Worm (Caenorhabditis elegans) whole organism, L3 larva: ENCODE results near the gene fask-1.

Experiments
- R02D3.7 ChIP-seq: fragments of 150-350 bp; optimal IDR thresholded peaks from 2 replicates; lab custom pipeline; 2014; ENCODE audit warnings: missing biosample characterization, missing genetic modification characterization
- aly-2 ChIP-seq: fragments of 150-350 bp; optimal IDR thresholded peaks from 2 replicates; lab custom pipeline; 2014; ENCODE audit warnings: missing biosample characterization, missing genetic modification characterization
- ama-1 ChIP-seq: fragments of 150-350 bp; optimal IDR thresholded peaks from 2 replicates; lab custom pipeline; 2018
- ceh-16 ChIP-seq: sonication (generic microtip); optimal IDR thresholded peaks from 2 replicates; lab custom pipeline; 2017; ENCODE audit warnings: missing biosample characterization, missing genetic modification characterization
- ceh-82 ChIP-seq: fragments of 150-350 bp; optimal IDR thresholded peaks from 2 replicates; lab custom pipeline; 2014; ENCODE audit warnings: missing biosample characterization, missing genetic modification characterization
- ceh-9 ChIP-seq: sonication (generic microtip); optimal IDR thresholded peaks from 2 replicates; lab custom pipeline; 2018; ENCODE audit warnings: missing biosample characterization, missing genetic modification characterization
- daf-12 ChIP-seq: fragments of 150-350 bp; optimal IDR thresholded peaks from 2 replicates; lab custom pipeline; 2014; ENCODE audit warnings: missing biosample characterization, missing genetic modification reagents, missing genetic modification characterization
- egl-27 ChIP-seq: sonication (generic microtip); optimal IDR thresholded peaks from 4 replicates; lab custom pipeline; 2017; ENCODE audit warnings: missing biosample characterization, missing genetic modification reagents, missing genetic modification characterization
- elt-3 ChIP-seq, 3 experiments: fragments of 150-350 bp in 1 of 3; sonication (generic microtip) in 2 of 3; optimal IDR thresholded peaks; 2 replicates in 2 of 3; 4 replicates in 1 of 3; lab custom pipeline; 2014 to 2017; ENCODE audit warnings: missing biosample characterization in 3 of 3, missing genetic modification characterization in 3 of 3
- eor-1 ChIP-seq, 2 experiments: fragments of 150-350 bp; optimal IDR thresholded peaks; 2 replicates each; lab custom pipeline; 2014 to 2018; ENCODE audit warnings: missing biosample characterization in 2 of 2, missing genetic modification characterization in 2 of 2
- fkh-10 ChIP-seq: sonication (generic microtip); optimal IDR thresholded peaks from 2 replicates; lab custom pipeline; 2017; ENCODE audit warnings: missing biosample characterization, missing genetic modification reagents, missing genetic modification characterization
- fos-1 ChIP-seq: fragments of 150-350 bp; optimal IDR thresholded peaks from 2 replicates; lab custom pipeline; 2014; ENCODE audit warnings: missing biosample characterization, missing genetic modification characterization
- hmg-11 ChIP-seq: sonication (generic microtip); optimal IDR thresholded peaks from 2 replicates; lab custom pipeline; 2016; ENCODE audit warnings: missing genetic modification characterization, missing compliant biosample characterization
- jun-1 ChIP-seq: fragments of 150-350 bp; optimal IDR thresholded peaks from 2 replicates; lab custom pipeline; 2014; ENCODE audit warnings: missing biosample characterization, missing genetic modification reagents, missing genetic modification characterization
- lin-15B ChIP-seq: fragments of 150-350 bp; optimal IDR thresholded peaks from 2 replicates; lab custom pipeline; 2014; ENCODE audit warnings: missing biosample characterization, missing genetic modification characterization
- lin-39 ChIP-seq: fragments of 150-350 bp; optimal IDR thresholded peaks from 2 replicates; lab custom pipeline; 2018; ENCODE audit warnings: missing biosample characterization, missing genetic modification reagents, missing genetic modification characterization
- lsy-12 ChIP-seq: sonication (generic microtip); optimal IDR thresholded peaks from 2 replicates; lab custom pipeline; 2016; ENCODE audit warnings: mild to moderate bottlenecking, missing genetic modification characterization, missing compliant biosample characterization
- mdl-1 ChIP-seq: fragments of 150-350 bp; optimal IDR thresholded peaks from 2 replicates; lab custom pipeline; 2014; ENCODE audit warnings: missing biosample characterization, missing genetic modification characterization
- nfya-1 ChIP-seq: sonication (generic microtip); optimal IDR thresholded peaks from 2 replicates; lab custom pipeline; 2017; ENCODE audit warnings: missing genetic modification characterization, mild to moderate bottlenecking, missing compliant biosample characterization, antibody characterized with exemption, moderate library complexity; ENCODE audit not compliant: insufficient read depth
- nhr-11 ChIP-seq: fragments of 150-350 bp; optimal IDR thresholded peaks from 2 replicates; lab custom pipeline; 2014; ENCODE audit warnings: missing biosample characterization, missing genetic modification characterization
- nhr-12 ChIP-seq: fragments of 150-350 bp; optimal IDR thresholded peaks from 2 replicates; lab custom pipeline; 2014; ENCODE audit warnings: missing biosample characterization, missing genetic modification characterization
- nhr-23 ChIP-seq: fragments of 150-350 bp; optimal IDR thresholded peaks from 2 replicates; lab custom pipeline; 2014; ENCODE audit warnings: missing biosample characterization, missing genetic modification reagents, missing genetic modification characterization
- nhr-25 ChIP-seq: sonication (generic microtip); optimal IDR thresholded peaks from 2 replicates; lab custom pipeline; 2017; ENCODE audit warnings: missing biosample characterization, missing genetic modification characterization
- nhr-28 ChIP-seq: fragments of 150-350 bp; optimal IDR thresholded peaks from 2 replicates; lab custom pipeline; 2014; ENCODE audit warnings: missing biosample characterization, missing genetic modification characterization
- nhr-43 ChIP-seq: sonication (generic microtip); optimal IDR thresholded peaks from 2 replicates; lab custom pipeline; 2016; ENCODE audit warnings: mild to moderate bottlenecking, missing genetic modification characterization, missing compliant biosample characterization; ENCODE audit not compliant: poor library complexity, severe bottlenecking
- nhr-76 ChIP-seq: fragments of 150-350 bp; sonication (generic microtip); optimal IDR thresholded peaks from 5 replicates; lab custom pipeline; 2014; ENCODE audit warnings: missing biosample characterization, missing genetic modification characterization
- pha-4 ChIP-seq: fragments of 150-350 bp; optimal IDR thresholded peaks from 2 replicates; lab custom pipeline; 2014; ENCODE audit warnings: missing biosample characterization, missing genetic modification reagents, missing genetic modification characterization
- sea-2 ChIP-seq: fragments of 150-350 bp; sonication (generic microtip); optimal IDR thresholded peaks from 4 replicates; lab custom pipeline; 2014; ENCODE audit warnings: missing biosample characterization, missing genetic modification reagents, missing genetic modification characterization
- skn-1 ChIP-seq: fragments of 150-350 bp; optimal IDR thresholded peaks from 2 replicates; lab custom pipeline; 2014; ENCODE audit warnings: missing biosample characterization, missing genetic modification characterization
- ztf-11 ChIP-seq: fragments of 150-350 bp; optimal IDR thresholded peaks from 2 replicates; lab custom pipeline; 2014; ENCODE audit warnings: missing biosample characterization, missing genetic modification characterization
- ztf-4 ChIP-seq: fragments of 150-350 bp; optimal IDR thresholded peaks from 2 replicates; lab custom pipeline; 2014; ENCODE audit warnings: missing biosample characterization, missing genetic modification characterization

Gene fask-1

ce11 chrIV:13079119-13079518 lies 21.4 kb upstream of the fask-1 start, which contains the start of gene C39E9.8:
TSS of gene C39E9.8 (plus strand) at chrIV:13079446.
- no peak for TF ChIP-seq ceh-16 (tag; lab: Kevin White, UChicago)
- TF ChIP-seq sea-2 (GFP tag; lab: Kevin White, UChicago), result no peak
- no peak for TF ChIP-seq nhr-28
- TF ChIP-seq ztf-11 (tag; lab: Kevin White, UChicago), result no peak
- TF ChIP-seq nhr-12 (tag; lab: Kevin White, UChicago), result no peak
- no peak for TF ChIP-seq mdl-1
- no peak for TF ChIP-seq aly-2
- peak; percentile 79 for TF ChIP-seq nhr-25 (tag; lab: Kevin White, UChicago)
- TF ChIP-seq nhr-76 (tag; lab: Kevin White, UChicago), result no peak
- TF ChIP-seq nhr-23 (tag; lab: Kevin White, UChicago), result peak; percentile 47
- TF ChIP-seq nhr-43 (tag; lab: Kevin White, UChicago), result peak; percentile 77
- TF ChIP-seq nhr-11 (tag; lab: Kevin White, UChicago), result no peak
- TF ChIP-seq daf-12 (tag; lab: Kevin White, UChicago), result no peak
- no peak for TF ChIP-seq egl-27
- TF ChIP-seq jun-1 (tag; lab: Kevin White, UChicago), result no peak
- no peak for TF ChIP-seq lin-39 (tag; lab: Kevin White, UChicago)
- no peak for TF ChIP-seq fkh-10 (GFP tag; lab: Kevin White, UChicago)
- TF ChIP-seq hmg-11 (tag; lab: Kevin White, UChicago), result no peak
- TF ChIP-seq lsy-12, result no peak
- no peak for TF ChIP-seq ceh-82 (tag; lab: Kevin White, UChicago)
- TF ChIP-seq skn-1, result no peak
- no peak for TF ChIP-seq R02D3.7 (tag; lab: Kevin White, UChicago)

DNA sequence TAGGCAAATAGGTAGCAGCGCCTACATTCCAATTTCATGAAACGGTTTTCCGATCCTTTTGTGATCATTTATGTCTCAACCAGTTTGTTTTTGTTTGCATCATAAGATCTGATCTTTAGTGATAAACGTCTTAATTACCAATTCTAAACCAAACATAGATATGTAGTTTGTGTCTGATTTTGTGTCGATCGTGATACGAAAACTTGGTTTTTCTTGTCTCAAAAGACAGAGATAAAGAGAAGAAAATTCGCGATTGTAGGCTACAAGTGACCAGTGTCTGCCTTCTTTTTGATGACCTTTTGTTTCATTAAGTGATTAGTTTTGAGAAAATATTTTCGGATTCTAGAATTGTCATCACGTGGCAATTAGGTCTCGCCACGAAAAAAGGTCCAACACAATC lies 20.3 kb upstream of the fask-1 start:
- TF ChIP-seq nhr-11 (tag; lab: Kevin White, UChicago) (peak; percentile 34), fkh-10 (GFP tag; lab: Kevin White, UChicago) (no peak), ama-1 (lab: Kevin White, UChicago) (peak; percentile 24), R02D3.7 (tag; lab: Kevin White, UChicago) (no peak), elt-3 (tag; optimal IDR thresholded peaks at IDR 0.05; lab: Kevin White, UChicago) (peak in 1 of 3 experiments; percentile 12), nhr-23 (tag; lab: Kevin White, UChicago) (peak; percentile 63), nfya-1 (tag; lab: Kevin White, UChicago) (peak; percentile 18), nhr-43 (tag; lab: Kevin White, UChicago) (peak; percentile 57), nhr-25 (tag; lab: Kevin White, UChicago) (peak; percentile 30)

DNA sequence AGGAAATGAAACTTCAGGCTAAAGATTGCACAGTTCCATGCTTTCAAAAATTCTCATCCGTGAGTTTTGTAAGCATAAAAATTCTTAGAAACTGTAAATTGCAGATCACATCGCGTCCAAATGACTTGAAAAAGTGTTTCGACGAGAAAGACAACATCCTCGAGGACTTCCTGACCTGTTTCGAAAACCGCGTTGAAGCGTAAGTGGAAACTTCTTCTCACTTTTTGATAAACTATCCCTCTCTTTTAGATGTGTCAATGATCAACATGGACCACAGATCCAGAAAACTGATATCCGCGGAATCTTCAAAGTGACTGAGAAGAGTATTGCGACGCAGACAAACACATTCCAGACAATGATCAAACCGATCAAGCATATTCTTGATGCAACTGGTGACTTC lies 19.7 kb upstream of the fask-1 start:
- TF ChIP-seq nhr-25 (tag; lab: Kevin White, UChicago) (peak; percentile 7), lin-15B (no peak)

DNA sequence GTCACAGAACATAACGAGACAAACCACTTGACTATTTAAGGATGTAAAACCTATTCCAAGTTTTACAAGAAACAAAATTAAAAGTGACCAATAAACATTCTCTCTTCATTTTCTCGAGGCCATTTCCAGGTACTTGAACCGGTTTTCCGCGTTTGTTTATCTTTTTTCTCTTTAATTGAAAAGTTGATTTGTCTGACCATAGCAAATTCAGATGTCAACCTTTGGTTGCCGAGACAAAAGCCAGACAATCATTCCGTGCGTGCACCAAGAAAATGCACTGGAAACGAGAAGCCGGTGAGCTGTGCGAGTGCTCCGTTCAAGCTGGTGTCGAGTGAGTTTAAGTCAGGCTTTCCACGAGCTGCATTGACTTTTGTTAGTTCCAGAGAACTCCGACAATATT lies 18.4 kb upstream of the fask-1 start:
- TF ChIP-seq ceh-9 (no peak), fos-1 (tag; lab: Kevin White, UChicago) (no peak), nhr-25 (tag; lab: Kevin White, UChicago) (peak; percentile 38), nhr-23 (tag; lab: Kevin White, UChicago) (peak; percentile 6), ama-1 (lab: Kevin White, UChicago) (peak; percentile 61)

- TF ChIP-seq ceh-16 (tag; lab: Kevin White, UChicago) (no peak), sea-2 (GFP tag; lab: Kevin White, UChicago) (no peak), pha-4 (peak; percentile 24), nhr-25 (tag; lab: Kevin White, UChicago) (peak; percentile 3), elt-3 (tag; optimal IDR thresholded peaks at IDR 0.05; lab: Kevin White, UChicago) (peak in 1 of 3 experiments; percentile 38), ztf-4 (tag; lab: Kevin White, UChicago) (peak; percentile 55), lsy-12 (peak; percentile 45), ama-1 (lab: Kevin White, UChicago) (peak; percentile 86), ceh-82 (tag; lab: Kevin White, UChicago) (no peak), nfya-1 (tag; lab: Kevin White, UChicago) (no peak), eor-1 (tag; optimal IDR thresholded peaks at IDR 0.05; lab: Kevin White, UChicago) (no peak), nhr-43 (tag; lab: Kevin White, UChicago) (peak; percentile 82), nhr-28 (no peak)
These were observed 17.4 kb upstream of the fask-1 start for ce11 chrIV:13082836-13083763.
